Worm (Caenorhabditis elegans) whole organism, L1 larva: ENCODE measurements around the gene B0545.4.

Experiments
- C34B4.2 ChIP-seq: sonication (generic microtip); optimal IDR thresholded peaks from 2 replicates; lab custom pipeline; 2017; ENCODE audit warnings: mild to moderate bottlenecking, missing genetic modification characterization, missing compliant biosample characterization
- F16B12.6 ChIP-seq: fragments of 150-350 bp; optimal IDR thresholded peaks from 2 replicates; lab custom pipeline; 2014; ENCODE audit warnings: missing biosample characterization, missing genetic modification characterization
- Y116A8C.19 ChIP-seq: sonication (generic microtip); optimal IDR thresholded peaks from 2 replicates; lab custom pipeline; 2016; ENCODE audit warnings: missing compliant biosample characterization, missing genetic modification characterization, borderline replicate concordance
- alr-1 ChIP-seq: fragments of 200-800 bp; sonication (Bioruptor generic); optimal IDR thresholded peaks from 2 replicates; lab custom pipeline; 2018; ENCODE audit warnings: borderline replicate concordance, mild to moderate bottlenecking, missing genetic modification characterization, missing compliant biosample characterization
- ama-1 ChIP-seq: fragments of 150-350 bp; optimal IDR thresholded peaks from 2 replicates; lab custom pipeline; 2014
- blmp-1 ChIP-seq: fragments of 150-350 bp; optimal IDR thresholded peaks from 2 replicates; lab custom pipeline; 2014; ENCODE audit warnings: missing biosample characterization, missing genetic modification characterization
- ceh-8 ChIP-seq: fragments of 200-800 bp; sonication (Bioruptor generic); optimal IDR thresholded peaks from 2 replicates; lab custom pipeline; 2018; ENCODE audit warnings: mild to moderate bottlenecking, missing genetic modification characterization, moderate library complexity, missing compliant biosample characterization
- ceh-82 ChIP-seq, 3 experiments: fragments of 150-350 bp in 1 of 3; sonication (generic microtip) in 2 of 3; optimal IDR thresholded peaks; 2 replicates each; lab custom pipeline; 2014 to 2017; ENCODE audit warnings: missing biosample characterization in 3 of 3, missing genetic modification characterization in 3 of 3
- ces-1 ChIP-seq: fragments of 150-350 bp; optimal IDR thresholded peaks from 2 replicates; lab custom pipeline; 2014; ENCODE audit warnings: missing biosample characterization, missing genetic modification reagents, missing genetic modification characterization
- dsc-1 ChIP-seq: sonication (generic microtip); optimal IDR thresholded peaks from 2 replicates; lab custom pipeline; 2016; ENCODE audit warnings: mild to moderate bottlenecking, missing genetic modification characterization, missing compliant biosample characterization
- efl-1 ChIP-seq, 4 experiments: fragments of 150-350 bp; optimal IDR thresholded peaks in 3 of 4; peaks in 1 of 4; 1 replicate in 1 of 4; 2 replicates in 3 of 4; lab custom pipeline; 2014; ENCODE audit warnings: missing biosample characterization in 2 of 4, missing genetic modification characterization in 2 of 4, missing genetic modification reagents in 2 of 4
- egl-13 ChIP-seq: sonication (generic microtip); optimal IDR thresholded peaks from 2 replicates; lab custom pipeline; 2016; ENCODE audit warnings: missing genotype, missing genetic modification reagents, missing genetic modification characterization, missing compliant biosample characterization
- egl-27 ChIP-seq, 2 experiments: fragments of 150-350 bp in 1 of 2; sonication (generic microtip); optimal IDR thresholded peaks; 3 replicates each; lab custom pipeline; 2017 to 2018; ENCODE audit warnings: missing biosample characterization in 2 of 2, missing genetic modification characterization in 2 of 2, missing genetic modification reagents in 2 of 2
- elt-2 ChIP-seq: sonication (generic microtip); optimal IDR thresholded peaks from 2 replicates; lab custom pipeline; 2016; ENCODE audit warnings: missing genetic modification characterization, mild to moderate bottlenecking, inconsistent platforms, missing compliant biosample characterization, missing genetic modification reagents
- elt-3 ChIP-seq, 6 experiments: fragments of 150-350 bp in 1 of 6; sonication (generic microtip); optimal IDR thresholded peaks; 2 replicates each; lab custom pipeline; 2017 to 2018; ENCODE audit warnings: missing biosample characterization in 6 of 6, missing genetic modification characterization in 6 of 6, inconsistent platforms in 1 of 6
- ets-5 ChIP-seq: fragments of 200-800 bp; sonication (Bioruptor generic); IDR thresholded peaks from 2 replicates; pipeline ENCODE4 v1.3.6; 2022; ENCODE audit warnings: missing genetic modification characterization, missing compliant biosample characterization
- fkh-10 ChIP-seq: sonication (generic microtip); optimal IDR thresholded peaks from 2 replicates; lab custom pipeline; 2017; ENCODE audit warnings: missing biosample characterization, missing genetic modification reagents, missing genetic modification characterization
- fkh-4 ChIP-seq: sonication (generic microtip); optimal IDR thresholded peaks from 2 replicates; lab custom pipeline; 2016; ENCODE audit warnings: missing compliant biosample characterization, missing genetic modification characterization, borderline replicate concordance
- fkh-8 ChIP-seq: sonication (generic microtip); optimal IDR thresholded peaks from 2 replicates; lab custom pipeline; 2016; ENCODE audit warnings: mild to moderate bottlenecking, missing genetic modification characterization, missing compliant biosample characterization
- fos-1 ChIP-seq: fragments of 150-350 bp; optimal IDR thresholded peaks from 2 replicates; lab custom pipeline; 2014; ENCODE audit warnings: missing biosample characterization, missing genetic modification characterization
- irx-1 ChIP-seq: sonication (generic microtip); optimal IDR thresholded peaks from 2 replicates; lab custom pipeline; 2016; ENCODE audit warnings: missing genetic modification characterization, missing compliant biosample characterization
- isw-1 ChIP-seq: fragments of 200-800 bp; sonication (Bioruptor generic); IDR thresholded peaks from 2 replicates; pipeline ENCODE4 v1.3.6; 2022; ENCODE audit warnings: missing genetic modification characterization, missing compliant biosample characterization
- jun-1 ChIP-seq: fragments of 150-350 bp; optimal IDR thresholded peaks from 2 replicates; lab custom pipeline; 2014; ENCODE audit warnings: missing biosample characterization, missing genetic modification reagents, missing genetic modification characterization
- lin-14 ChIP-seq: fragments of 200-800 bp; sonication (Bioruptor generic); optimal IDR thresholded peaks from 2 replicates; lab custom pipeline; 2018; ENCODE audit warnings: mild to moderate bottlenecking, missing genetic modification characterization, moderate library complexity, missing compliant biosample characterization
- lin-15B ChIP-seq: fragments of 150-350 bp; sonication (generic microtip); optimal IDR thresholded peaks from 3 replicates; lab custom pipeline; 2014; ENCODE audit warnings: missing biosample characterization, missing genetic modification characterization
- lin-35 ChIP-seq, 2 experiments: fragments of 150-350 bp; optimal IDR thresholded peaks; 2 replicates each; lab custom pipeline; 2014; ENCODE audit warnings: missing biosample characterization in 2 of 2, missing genetic modification characterization in 2 of 2, missing genetic modification reagents in 2 of 2
- lin-39 ChIP-seq: fragments of 150-350 bp; optimal IDR thresholded peaks from 2 replicates; lab custom pipeline; 2014; ENCODE audit warnings: missing biosample characterization, missing genetic modification reagents, missing genetic modification characterization
- lir-3 ChIP-seq: sonication (generic microtip); optimal IDR thresholded peaks from 2 replicates; lab custom pipeline; 2016; ENCODE audit warnings: mild to moderate bottlenecking, missing genetic modification characterization, moderate library complexity, missing compliant biosample characterization; ENCODE audit not compliant: poor library complexity
- mdl-1 ChIP-seq, 2 experiments: fragments of 150-350 bp; optimal IDR thresholded peaks; 2 replicates each; lab custom pipeline; 2014 to 2017; ENCODE audit warnings: missing biosample characterization in 2 of 2, missing genetic modification characterization in 2 of 2, inconsistent platforms in 1 of 2
- mep-1 ChIP-seq: fragments of 150-350 bp; optimal IDR thresholded peaks from 2 replicates; lab custom pipeline; 2014; ENCODE audit warnings: missing biosample characterization, missing genetic modification characterization
- nhr-12 ChIP-seq: sonication (generic microtip); optimal IDR thresholded peaks from 2 replicates; lab custom pipeline; 2017; ENCODE audit warnings: missing biosample characterization, missing genetic modification characterization
- nhr-19 ChIP-seq: fragments of 200-800 bp; sonication (Bioruptor generic); conservative IDR thresholded peaks from 2 replicates; pipeline ENCODE4 v1.3.6; 2022; ENCODE audit warnings: missing genetic modification characterization, missing compliant biosample characterization
- nhr-47 ChIP-seq: sonication (generic microtip); optimal IDR thresholded peaks from 2 replicates; lab custom pipeline; 2016; ENCODE audit warnings: mild to moderate bottlenecking, missing genetic modification characterization, moderate library complexity, missing compliant biosample characterization
- nhr-76 ChIP-seq: sonication (generic microtip); optimal IDR thresholded peaks from 2 replicates; lab custom pipeline; 2017; ENCODE audit warnings: missing biosample characterization, missing genetic modification characterization
- nhr-84 ChIP-seq: sonication (generic microtip); optimal IDR thresholded peaks from 2 replicates; lab custom pipeline; 2017; ENCODE audit warnings: missing biosample characterization, missing genetic modification characterization
- rnt-1 ChIP-seq: sonication (generic microtip); optimal IDR thresholded peaks from 2 replicates; lab custom pipeline; 2016; ENCODE audit warnings: mild to moderate bottlenecking, missing genetic modification characterization, moderate library complexity, missing compliant biosample characterization
- skn-1 ChIP-seq: fragments of 150-350 bp; optimal IDR thresholded peaks from 2 replicates; lab custom pipeline; 2014; ENCODE audit warnings: missing biosample characterization, missing genetic modification characterization
- snpc-4 ChIP-seq: fragments of 150-350 bp; optimal IDR thresholded peaks from 2 replicates; lab custom pipeline; 2014; ENCODE audit warnings: missing biosample characterization, missing genetic modification characterization
- snu-23 ChIP-seq: sonication (generic microtip); optimal IDR thresholded peaks from 2 replicates; lab custom pipeline; 2016; ENCODE audit warnings: missing genetic modification characterization, missing compliant biosample characterization
- sox-4 ChIP-seq: sonication (generic microtip); optimal IDR thresholded peaks from 2 replicates; lab custom pipeline; 2016; ENCODE audit warnings: missing genetic modification characterization, missing compliant biosample characterization
- sup-37 ChIP-seq: fragments of 200-800 bp; sonication (Bioruptor generic); optimal IDR thresholded peaks from 2 replicates; lab custom pipeline; 2018; ENCODE audit warnings: mild to moderate bottlenecking, missing genetic modification characterization, missing compliant biosample characterization
- swsn-7 ChIP-seq: sonication (generic microtip); optimal IDR thresholded peaks from 2 replicates; lab custom pipeline; 2016; ENCODE audit warnings: missing genetic modification characterization, missing compliant biosample characterization
- unc-30 ChIP-seq: sonication (generic microtip); optimal IDR thresholded peaks from 2 replicates; lab custom pipeline; 2017; ENCODE audit warnings: missing biosample characterization, missing genetic modification characterization
- unc-62 ChIP-seq: fragments of 150-350 bp; optimal IDR thresholded peaks from 2 replicates; lab custom pipeline; 2014; ENCODE audit warnings: missing biosample characterization, missing genetic modification reagents, missing genetic modification characterization
- unc-86 ChIP-seq: sonication (generic microtip); optimal IDR thresholded peaks from 2 replicates; lab custom pipeline; 2016; ENCODE audit warnings: missing genetic modification characterization, missing compliant biosample characterization
- vab-15 ChIP-seq: sonication (generic microtip); optimal IDR thresholded peaks from 2 replicates; lab custom pipeline; 2017; ENCODE audit warnings: missing genotype, mild to moderate bottlenecking, missing genetic modification characterization, missing compliant biosample characterization
- xbp-1 ChIP-seq: sonication (generic microtip); optimal IDR thresholded peaks from 2 replicates; lab custom pipeline; 2016; ENCODE audit warnings: missing genetic modification characterization, missing compliant biosample characterization
- zag-1 ChIP-seq: fragments of 150-350 bp; optimal IDR thresholded peaks from 2 replicates; lab custom pipeline; 2014; ENCODE audit warnings: missing biosample characterization, missing genetic modification characterization
- ztf-11 ChIP-seq, 2 experiments: sonication (generic microtip); optimal IDR thresholded peaks; 2 replicates each; lab custom pipeline; 2016 to 2017; ENCODE audit warnings: missing genetic modification characterization in 2 of 2, missing biosample characterization in 1 of 2, missing compliant biosample characterization in 1 of 2

The B0545.4 gene

ce11 chrIV:139652-140051 is 30.4 kb upstream of the B0545.4 start:
- TF ChIP-seq elt-2 (tag; lab: Kevin White, UChicago) (no peak), elt-3 (tag; optimal IDR thresholded peaks at IDR 0.05; lab: Kevin White, UChicago) (no peak), ceh-8 (GFP tag; lab: Kevin White, UChicago) (peak; percentile 29), efl-1 (optimal IDR thresholded peaks at IDR 0.05; lab: Kevin White, UChicago) (no peak), efl-1 (GFP tag; optimal IDR thresholded peaks at IDR 0.05 in 1 of 2; lab: Kevin White, UChicago) (no peak), nhr-84 (no peak), lin-39 (no peak), alr-1 (tag; lab: Kevin White, UChicago) (no peak)

ce11 chrIV:133968-134367 is 24.8 kb upstream of the B0545.4 start:
- TF ChIP-seq F16B12.6 (tag; lab: Kevin White, UChicago) (no peak), ama-1 (lab: Kevin White, UChicago) (no peak), nhr-47 (tag; lab: Kevin White, UChicago) (peak; percentile 33), fkh-8 (peak; percentile 55), dsc-1 (peak; percentile 83), vab-15 (no peak), egl-13 (tag; lab: Kevin White, UChicago) (peak; percentile 53)

ce11 chrIV:132095-132494 is 22.9 kb upstream of the B0545.4 start, which contains the start of gene daf-1:
daf-1 (plus strand) TSS chrIV:132416.
- TF ChIP-seq elt-3 (tag; optimal IDR thresholded peaks at IDR 0.05; lab: Kevin White, UChicago) (no peak), isw-1 (GFP tag; lab: Robert Waterston, UW) (no peak), mdl-1 (tag; optimal IDR thresholded peaks at IDR 0.05; lab: Kevin White, UChicago) (no peak), fkh-10 (GFP tag; lab: Kevin White, UChicago) (no peak), ets-5 (GFP tag; lab: Robert Waterston, UW) (no peak), rnt-1 (tag; lab: Kevin White, UChicago) (no peak), ces-1 (no peak), unc-62 (no peak), sup-37 (GFP tag; lab: Kevin White, UChicago) (no peak), ceh-82 (tag; optimal IDR thresholded peaks at IDR 0.05; lab: Kevin White, UChicago) (peak in 1 of 3 experiments; percentile 25), zag-1 (tag; lab: Kevin White, UChicago) (no peak), snpc-4 (tag; lab: Kevin White, UChicago) (no peak), unc-30 (tag; lab: Kevin White, UChicago) (no peak), mep-1 (tag; lab: Kevin White, UChicago) (no peak), ztf-11 (tag; optimal IDR thresholded peaks at IDR 0.05; lab: Kevin White, UChicago) (no peak), skn-1 (tag; lab: Kevin White, UChicago) (no peak), sox-4 (tag; lab: Kevin White, UChicago) (peak; percentile 37), lin-14 (GFP tag; lab: Kevin White, UChicago) (peak; percentile 73), jun-1 (tag; lab: Kevin White, UChicago) (no peak), nhr-19 (GFP tag; lab: Robert Waterston, UW) (no peak), lin-15B (no peak), lir-3 (tag; lab: Kevin White, UChicago) (no peak), swsn-7 (tag; lab: Kevin White, UChicago) (peak; percentile 33), fos-1 (tag; lab: Kevin White, UChicago) (no peak), fkh-8 (peak; percentile 73), egl-27 (tag; optimal IDR thresholded peaks at IDR 0.05; lab: Kevin White, UChicago) (no peak), xbp-1 (peak; percentile 49), unc-86 (tag; lab: Kevin White, UChicago) (peak; percentile 61), lin-35 (GFP tag; optimal IDR thresholded peaks at IDR 0.05; lab: Kevin White, UChicago) (peak in 1 of 2 experiments; percentile 4), ama-1 (lab: Kevin White, UChicago) (no peak), nhr-12 (tag; lab: Kevin White, UChicago) (no peak), F16B12.6 (tag; lab: Kevin White, UChicago) (no peak), blmp-1 (tag; lab: Kevin White, UChicago) (no peak), fkh-4 (tag; lab: Kevin White, UChicago) (no peak), alr-1 (tag; lab: Kevin White, UChicago) (no peak), nhr-76 (tag; lab: Kevin White, UChicago) (no peak), nhr-84 (no peak), lin-39 (no peak), C34B4.2 (tag; lab: Kevin White, UChicago) (no peak), irx-1 (tag; lab: Kevin White, UChicago) (no peak), snu-23 (no peak), Y116A8C.19 (tag; lab: Kevin White, UChicago) (no peak)
